Worm (Caenorhabditis elegans) whole organism, mixed stage, embryonic: Measurements from ENCODE around the gene pfd-4.
A peak's percentile ranks its signal among the peaks of the same experiment; 100 is the strongest.

Source experiments
- M03D4.4 ChIP-seq: sonication (generic microtip); optimal IDR thresholded peaks from 2 replicates; lab custom pipeline; 2017; ENCODE audit warnings: mild to moderate bottlenecking, missing genetic modification characterization, missing compliant biosample characterization
- bed-3 ChIP-seq: fragments of 200-800 bp; sonication (Bioruptor generic); optimal IDR thresholded peaks from 3 replicates; lab custom pipeline; 2018; ENCODE audit warnings: mild to moderate bottlenecking, missing genetic modification characterization, moderate library complexity, missing compliant biosample characterization
- blmp-1 ChIP-seq: fragments of 150-350 bp; optimal IDR thresholded peaks from 2 replicates; lab custom pipeline; 2014; ENCODE audit warnings: missing biosample characterization, missing genetic modification characterization
- ceh-39 ChIP-seq: fragments of 150-350 bp; optimal IDR thresholded peaks from 2 replicates; lab custom pipeline; 2014; ENCODE audit warnings: missing biosample characterization, missing genetic modification characterization
- ceh-43 ChIP-seq: fragments of 200-800 bp; sonication (Bioruptor generic); optimal IDR thresholded peaks from 2 replicates; lab custom pipeline; 2018; ENCODE audit warnings: mild to moderate bottlenecking, missing genetic modification characterization, moderate library complexity, missing compliant biosample characterization
- ceh-83 ChIP-seq: fragments of 200-800 bp; sonication (Bioruptor generic); optimal IDR thresholded peaks from 2 replicates; lab custom pipeline; 2018; ENCODE audit warnings: mild to moderate bottlenecking, missing genetic modification characterization, missing compliant biosample characterization
- ces-1 ChIP-seq: fragments of 150-350 bp; optimal IDR thresholded peaks from 2 replicates; lab custom pipeline; 2014; ENCODE audit warnings: missing biosample characterization, missing genetic modification reagents, missing genetic modification characterization
- drap-1 ChIP-seq: fragments of 200-800 bp; sonication (Bioruptor generic); optimal IDR thresholded peaks from 3 replicates; lab custom pipeline; 2018; ENCODE audit warnings: mild to moderate bottlenecking, missing genetic modification characterization, missing compliant biosample characterization
- elt-1 ChIP-seq: sonication (generic microtip); optimal IDR thresholded peaks from 2 replicates; lab custom pipeline; 2017; ENCODE audit warnings: missing genetic modification characterization, mild to moderate bottlenecking, missing compliant biosample characterization, antibody characterized with exemption, moderate library complexity, borderline replicate concordance; ENCODE audit not compliant: insufficient read depth
- elt-3 ChIP-seq: fragments of 150-350 bp; optimal IDR thresholded peaks from 2 replicates; lab custom pipeline; 2014; ENCODE audit warnings: missing biosample characterization, missing genetic modification characterization
- flh-1 ChIP-seq: fragments of 200-800 bp; sonication (Bioruptor generic); optimal IDR thresholded peaks from 2 replicates; lab custom pipeline; 2018; ENCODE audit warnings: mild to moderate bottlenecking, missing genetic modification characterization, moderate library complexity, missing compliant biosample characterization
- hlh-1 ChIP-seq: fragments of 150-350 bp; optimal IDR thresholded peaks from 2 replicates; lab custom pipeline; 2014; ENCODE audit warnings: missing biosample characterization, missing genetic modification reagents, missing genetic modification characterization
- lin-13 ChIP-seq: fragments of 150-350 bp; optimal IDR thresholded peaks from 2 replicates; lab custom pipeline; 2014; ENCODE audit warnings: missing biosample characterization, missing genetic modification characterization
- lin-32 ChIP-seq: fragments of 200-800 bp; sonication (Bioruptor generic); optimal IDR thresholded peaks from 2 replicates; lab custom pipeline; 2018; ENCODE audit warnings: mild to moderate bottlenecking, missing genetic modification characterization, missing compliant biosample characterization
- lsy-2 ChIP-seq: fragments of 150-350 bp; optimal IDR thresholded peaks from 2 replicates; lab custom pipeline; 2014; ENCODE audit warnings: missing biosample characterization, missing genetic modification characterization
- mab-5 ChIP-seq: fragments of 150-350 bp; optimal IDR thresholded peaks from 2 replicates; lab custom pipeline; 2014; ENCODE audit warnings: missing biosample characterization, missing genetic modification characterization
- mep-1 ChIP-seq: fragments of 150-350 bp; optimal IDR thresholded peaks from 2 replicates; lab custom pipeline; 2017; ENCODE audit warnings: missing biosample characterization, missing genetic modification reagents, missing genetic modification characterization, inconsistent platforms
- mls-2 ChIP-seq: sonication (generic microtip); optimal IDR thresholded peaks from 2 replicates; lab custom pipeline; 2016; ENCODE audit warnings: mild to moderate bottlenecking, missing genetic modification characterization, moderate library complexity, missing compliant biosample characterization
- nhr-2 ChIP-seq: fragments of 150-350 bp; optimal IDR thresholded peaks from 2 replicates; lab custom pipeline; 2014; ENCODE audit warnings: missing biosample characterization, missing genetic modification characterization
- nhr-237 ChIP-seq: fragments of 150-350 bp; optimal IDR thresholded peaks from 2 replicates; lab custom pipeline; 2014; ENCODE audit warnings: missing biosample characterization, missing genetic modification characterization
- nhr-28 ChIP-seq: fragments of 150-350 bp; optimal IDR thresholded peaks from 2 replicates; lab custom pipeline; 2014; ENCODE audit warnings: missing biosample characterization, missing genetic modification characterization
- nhr-76 ChIP-seq: sonication (generic microtip); optimal IDR thresholded peaks from 2 replicates; lab custom pipeline; 2017; ENCODE audit warnings: missing biosample characterization, missing genetic modification characterization
- sem-2 ChIP-seq: fragments of 200-800 bp; sonication (Bioruptor generic); optimal IDR thresholded peaks from 2 replicates; lab custom pipeline; 2018; ENCODE audit warnings: mild to moderate bottlenecking, missing genetic modification characterization, missing compliant biosample characterization
- snpc-4 ChIP-seq: fragments of 150-350 bp; optimal IDR thresholded peaks from 2 replicates; lab custom pipeline; 2014; ENCODE audit warnings: missing biosample characterization, missing genetic modification characterization
- sptf-1 ChIP-seq: sonication (generic microtip); optimal IDR thresholded peaks from 2 replicates; lab custom pipeline; 2017; ENCODE audit warnings: mild to moderate bottlenecking, missing genetic modification characterization, moderate library complexity, missing compliant biosample characterization
- tbx-8 ChIP-seq: fragments of 200-800 bp; sonication (Bioruptor generic); optimal IDR thresholded peaks from 2 replicates; lab custom pipeline; 2018; ENCODE audit warnings: mild to moderate bottlenecking, missing genetic modification characterization, moderate library complexity, missing compliant biosample characterization
- unc-120 ChIP-seq: sonication (generic microtip); optimal IDR thresholded peaks from 2 replicates; lab custom pipeline; 2017; ENCODE audit warnings: missing genetic modification characterization, missing compliant biosample characterization; ENCODE audit not compliant: poor library complexity, severe bottlenecking
- unc-39 ChIP-seq: fragments of 150-350 bp; optimal IDR thresholded peaks from 2 replicates; lab custom pipeline; 2014; ENCODE audit warnings: missing biosample characterization, missing genetic modification characterization
- unc-62 ChIP-seq: fragments of 150-350 bp; optimal IDR thresholded peaks from 2 replicates; lab custom pipeline; 2014; ENCODE audit warnings: missing biosample characterization, missing genetic modification reagents, missing genetic modification characterization
- zip-8 ChIP-seq: fragments of 150-350 bp; optimal IDR thresholded peaks from 2 replicates; lab custom pipeline; 2014; ENCODE audit warnings: missing biosample characterization, missing genetic modification characterization
- ztf-11 ChIP-seq: fragments of 150-350 bp; optimal IDR thresholded peaks from 2 replicates; lab custom pipeline; 2014; ENCODE audit warnings: missing biosample characterization, missing genetic modification characterization

Gene pfd-4

DNA sequence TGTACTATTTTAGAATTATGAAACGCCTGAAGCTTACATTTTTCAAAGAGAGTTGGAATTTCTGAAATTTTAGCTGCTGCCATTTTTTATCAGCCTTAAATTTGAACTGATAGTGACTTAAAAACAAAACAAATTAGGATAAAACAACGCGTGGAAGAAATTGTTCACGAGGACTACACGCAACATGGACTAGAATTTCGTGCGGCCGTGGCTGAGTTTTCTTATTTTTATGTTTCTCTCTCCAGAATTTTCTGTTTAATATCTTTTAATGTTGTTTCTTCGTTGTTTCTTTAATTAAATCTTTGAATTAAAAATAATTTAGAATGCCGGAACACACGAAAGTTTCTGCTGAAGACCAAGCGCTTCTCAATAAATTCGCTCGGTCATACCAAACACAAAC lies at the start of gene pfd-4, which contains the start of the genes B0035.3 and B0035.22:
Gene pfd-4 (plus strand): TSS at position 323 of the 400 bp plus-strand sequence.
Gene B0035.3 (minus strand): TSS at position 114 of the 400 bp plus-strand sequence.
Gene B0035.22 (plus strand): TSS at position 269 of the 400 bp plus-strand sequence.
- TF ChIP-seq elt-1 (tag; lab: Kevin White, UChicago), result no peak
- TF ChIP-seq bed-3 (GFP tag; lab: Kevin White, UChicago), result no peak
- TF ChIP-seq ceh-83 (GFP tag; lab: Kevin White, UChicago), result no peak
- TF ChIP-seq ces-1 (GFP tag; lab: Kevin White, UChicago), result peak; percentile 39
- TF ChIP-seq M03D4.4, result no peak
- TF ChIP-seq elt-3 (tag; lab: Kevin White, UChicago), result no peak
- TF ChIP-seq sptf-1 (tag; lab: Kevin White, UChicago), result no peak

- TF ChIP-seq lin-32 (GFP tag; lab: Kevin White, UChicago) (no peak), blmp-1 (no peak), tbx-8 (no peak), unc-62 (GFP tag; lab: Kevin White, UChicago) (no peak), nhr-76 (no peak), drap-1 (no peak), nhr-2 (tag; lab: Kevin White, UChicago) (no peak), ceh-83 (GFP tag; lab: Kevin White, UChicago) (no peak), flh-1 (GFP tag; lab: Kevin White, UChicago) (no peak), ceh-43 (no peak), M03D4.4 (no peak)
These were observed 48.9 kb upstream of the pfd-4 start, which contains the start of gene col-127 for ce11 chrIV:11266090-11266489. Gene col-127 (minus strand): TSS chrIV:11266190.

- TF ChIP-seq sem-2 (GFP tag; lab: Kevin White, UChicago), result no peak
- TF ChIP-seq ceh-39 (tag; lab: Kevin White, UChicago), result no peak
- no peak for TF ChIP-seq unc-39
- TF ChIP-seq mep-1 (tag; lab: Kevin White, UChicago), result no peak
- no peak for TF ChIP-seq mab-5 (tag; lab: Kevin White, UChicago)
- TF ChIP-seq lin-13, result no peak
- no peak for TF ChIP-seq nhr-2 (tag; lab: Kevin White, UChicago)
- TF ChIP-seq unc-62 (GFP tag; lab: Kevin White, UChicago), result no peak
- no peak for TF ChIP-seq lsy-2 (tag; lab: Kevin White, UChicago)
- no peak for TF ChIP-seq drap-1
- TF ChIP-seq lin-32 (GFP tag; lab: Kevin White, UChicago), result no peak
- TF ChIP-seq blmp-1, result no peak
- no peak for TF ChIP-seq hlh-1
- no peak for TF ChIP-seq elt-1 (tag; lab: Kevin White, UChicago)
- no peak for TF ChIP-seq snpc-4 (tag; lab: Kevin White, UChicago)
- TF ChIP-seq zip-8 (tag; lab: Kevin White, UChicago), result no peak
- no peak for TF ChIP-seq ztf-11 (tag; lab: Kevin White, UChicago)
- no peak for TF ChIP-seq nhr-76
- no peak for TF ChIP-seq elt-3 (tag; lab: Kevin White, UChicago)
- TF ChIP-seq bed-3 (GFP tag; lab: Kevin White, UChicago), result no peak
These were observed 45.5 kb upstream of the pfd-4 start for ce11 chrIV:11269483-11269882.

DNA sequence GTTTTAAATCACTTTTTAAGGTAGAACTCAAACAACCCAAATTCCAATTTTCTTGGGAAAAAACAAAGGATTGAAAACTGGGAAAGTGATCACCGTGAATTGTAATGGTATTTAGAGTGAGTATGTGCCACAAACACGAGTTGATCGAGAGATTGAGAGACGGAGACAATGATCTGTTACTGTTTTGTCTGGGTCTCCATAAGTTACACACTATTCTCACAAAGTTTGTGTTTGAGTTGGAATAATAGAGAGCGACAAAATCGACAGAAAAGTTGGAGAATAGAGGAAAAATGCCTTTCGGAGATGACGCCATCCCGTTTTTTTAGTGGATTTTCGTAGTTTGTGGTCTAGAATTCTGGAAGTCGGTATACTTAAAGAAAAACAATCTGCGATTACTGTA lies 43.7 kb upstream of the pfd-4 start, which contains the start of gene nhr-7:
Gene nhr-7 (minus strand): TSS at position 101 of the 400 bp plus-strand sequence.
- TF ChIP-seq elt-1 (tag; lab: Kevin White, UChicago) (no peak), lin-13 (no peak), nhr-237 (tag; lab: Kevin White, UChicago) (no peak), M03D4.4 (no peak), ceh-83 (GFP tag; lab: Kevin White, UChicago) (no peak), snpc-4 (tag; lab: Kevin White, UChicago) (no peak)
- TF ChIP-seq, all 35 proteins: peak for 0

ce11 chrIV:11273151-11273550 lies 41.9 kb upstream of the pfd-4 start, which contains the start of gene gtl-2:
Gene gtl-2 (plus strand): TSS chrIV:11273451.
- TF ChIP-seq unc-39, result no peak
- no peak for TF ChIP-seq mep-1 (tag; lab: Kevin White, UChicago)
- TF ChIP-seq blmp-1, result no peak
- TF ChIP-seq mab-5 (tag; lab: Kevin White, UChicago), result no peak
- TF ChIP-seq nhr-76, result no peak

DNA sequence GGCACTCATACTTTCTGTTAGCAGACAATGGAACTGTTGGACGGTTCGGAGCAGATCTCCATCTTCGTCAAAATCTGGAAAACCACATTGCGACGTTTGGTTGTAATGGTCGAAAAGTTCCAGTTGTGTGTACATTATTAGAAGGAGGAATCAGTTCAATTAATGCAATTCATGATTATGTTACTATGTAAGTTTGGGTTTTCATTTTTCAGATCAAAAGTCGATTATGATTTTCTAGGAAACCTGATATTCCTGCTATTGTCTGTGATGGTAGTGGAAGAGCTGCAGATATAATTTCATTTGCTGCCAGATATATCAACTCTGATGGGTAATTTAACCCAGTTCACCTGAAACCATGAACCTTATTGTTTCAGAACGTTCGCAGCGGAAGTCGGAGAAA lies 39.0 kb upstream of the pfd-4 start:
- TF ChIP-seq zip-8 (tag; lab: Kevin White, UChicago) (no peak), unc-39 (no peak), snpc-4 (tag; lab: Kevin White, UChicago) (no peak), sptf-1 (tag; lab: Kevin White, UChicago) (no peak), nhr-28 (tag; lab: Kevin White, UChicago) (no peak), blmp-1 (no peak), ceh-43 (no peak), nhr-76 (no peak), drap-1 (no peak), mls-2 (tag; lab: Kevin White, UChicago) (no peak), unc-120 (tag; lab: Kevin White, UChicago) (no peak), elt-3 (tag; lab: Kevin White, UChicago) (no peak)
